Worm (Caenorhabditis elegans) whole organism, L4/young adult: ENCODE results near the gene F20B6.10.

Experiments used
- dao-5 ChIP-seq: sonication (generic microtip); optimal IDR thresholded peaks from 2 replicates; lab custom pipeline; 2016; ENCODE audit warnings: missing genotype, missing genetic modification characterization, moderate library complexity, missing compliant biosample characterization
- him-1 ChIP-seq: sonication (generic microtip); optimal IDR thresholded peaks from 2 replicates; lab custom pipeline; 2016; ENCODE audit warnings: missing genotype, missing genetic modification reagents, missing genetic modification characterization, missing compliant biosample characterization

DNA sequence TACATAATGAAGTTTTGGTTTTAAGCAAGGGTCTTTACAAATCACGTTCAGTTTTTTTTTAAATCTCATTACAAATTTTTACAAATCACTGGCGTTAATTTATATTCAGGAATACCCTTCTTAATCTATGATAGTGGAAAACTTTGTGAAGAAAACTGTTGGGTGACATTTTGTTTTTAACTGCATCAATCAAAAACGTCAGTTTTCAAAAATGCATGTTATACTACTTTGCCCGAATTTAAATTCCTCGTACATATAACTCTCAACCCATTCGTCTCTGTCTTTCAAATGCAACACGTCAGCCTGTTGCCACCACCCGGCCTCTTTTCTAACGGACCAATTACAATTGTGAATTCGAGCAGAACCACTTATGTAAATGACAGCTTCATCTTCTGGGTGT is 32.0 kb upstream of the F20B6.10 start, which contains the start of gene hlh-13:
- TF ChIP-seq dao-5 (tag; lab: Kevin White, UChicago) (no peak), him-1 (tag; lab: Kevin White, UChicago) (no peak)
